Worm (Caenorhabditis elegans): ENCODE data around the gene W09G10.9.

- TF ChIP-seq him-1 (tag; optimal IDR thresholded peaks at IDR 0.05) (no peak), dao-5 (tag; optimal IDR thresholded peaks at IDR 0.05) (no peak)
These were observed 21.2 kb upstream of the W09G10.9 start for ce11 chrII:3500373-3500772.
